Fruit fly (Drosophila melanogaster) Kc167 (cell line): Measurements from ENCODE around the gene ND-B17.

Experiments
- Sin3A ChIP-seq: fragments of >200 bp; optimal IDR thresholded peaks from 2 replicates; lab custom pipeline; 2018; ENCODE audit warnings: missing external identifiers
- h ChIP-seq: fragments of >200 bp; optimal IDR thresholded peaks from 3 replicates; lab custom pipeline; 2018; ENCODE audit warnings: missing external identifiers
- insv ChIP-seq: fragments of >200 bp; optimal IDR thresholded peaks from 3 replicates; lab custom pipeline; 2018; ENCODE audit warnings: missing external identifiers

DNA sequence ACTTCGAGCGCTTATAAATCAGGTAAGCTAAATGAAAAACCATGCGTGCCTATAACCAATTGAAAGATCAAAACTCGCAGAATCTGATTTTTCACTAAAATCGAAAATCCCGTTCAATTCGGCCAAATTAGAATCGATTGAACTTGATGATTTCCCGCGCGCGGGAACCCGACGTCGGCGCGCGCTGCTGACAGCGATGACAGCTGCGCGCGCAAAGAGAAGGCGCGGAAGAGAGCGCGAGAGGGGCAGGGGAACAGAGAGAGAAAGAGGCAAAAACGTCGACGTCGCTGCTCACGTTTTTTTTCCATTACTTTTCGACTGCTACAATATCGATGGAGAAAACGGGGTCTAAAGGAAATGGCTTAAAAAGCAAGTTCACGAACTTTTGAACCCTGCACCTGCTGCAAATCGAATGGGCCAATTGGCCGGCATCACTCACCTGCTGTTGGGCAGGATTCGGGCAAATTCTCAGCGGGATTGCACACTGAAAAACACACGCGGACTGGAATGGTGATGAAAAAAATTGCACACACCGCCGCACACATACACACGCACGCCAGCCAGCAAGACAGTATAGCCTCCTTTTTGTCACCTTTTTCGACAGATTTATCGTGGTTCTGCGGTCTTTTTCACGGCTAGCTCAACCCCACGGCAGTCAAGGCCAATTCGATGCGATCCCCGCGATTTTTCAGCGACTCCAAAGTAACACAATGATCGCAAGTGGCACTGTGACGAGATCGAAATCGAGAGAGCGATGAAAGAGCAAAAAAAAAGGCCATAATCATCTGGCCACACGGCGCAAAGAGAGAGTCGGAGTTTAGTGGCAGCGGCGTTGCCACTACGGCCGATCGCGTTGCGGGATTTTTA, 3.3 kb downstream of the ND-B17 start, which contains the start of gene CycE:
- TF ChIP-seq Sin3A (lab: Kevin White, UChicago): no peak
- TF ChIP-seq h (lab: Kevin White, UChicago): no peak
- no peak for TF ChIP-seq insv (lab: Kevin White, UChicago)
